Fruit fly (Drosophila melanogaster) whole organism, embryonic: ENCODE data around the gene Fgop2.

Experiments
- BEAF-32 ChIP-seq: fragments of 200-800 bp; sonication (Bioruptor generic); optimal IDR thresholded peaks from 3 replicates; lab custom pipeline; 2017; ENCODE audit warnings: missing biosample characterization, missing genetic modification characterization, mild to moderate bottlenecking, moderate library complexity, missing genetic modification reagents
- BtbVII ChIP-seq: fragments of 200-800 bp; sonication (Bioruptor generic); optimal IDR thresholded peaks from 3 replicates; lab custom pipeline; 2017; ENCODE audit warnings: missing biosample characterization, mild to moderate bottlenecking, missing genetic modification characterization
- CG10267 ChIP-seq: fragments of 200-800 bp; sonication (Bioruptor generic); optimal IDR thresholded peaks from 2 replicates; lab custom pipeline; 2018; ENCODE audit warnings: missing biosample characterization, mild to moderate bottlenecking, missing genetic modification characterization, moderate library complexity
- CG10321 ChIP-seq: fragments of 200-800 bp; sonication (Bioruptor generic); IDR thresholded peaks from 2 replicates; pipeline ENCODE4 v1.3.6; 2022; ENCODE audit warnings: missing biosample characterization, missing genetic modification characterization
- CG12104 ChIP-seq: fragments of 200-800 bp; sonication (Bioruptor generic); optimal IDR thresholded peaks from 3 replicates; lab custom pipeline; 2016; ENCODE audit warnings: missing biosample characterization, missing genetic modification characterization
- CG12942 ChIP-seq: fragments of 200-800 bp; sonication (Bioruptor generic); optimal IDR thresholded peaks from 3 replicates; lab custom pipeline; 2016; ENCODE audit warnings: missing biosample characterization, missing genetic modification characterization
- CG15011 ChIP-seq: fragments of 200-800 bp; sonication (Bioruptor generic); optimal IDR thresholded peaks from 3 replicates; lab custom pipeline; 2018; ENCODE audit warnings: missing biosample characterization, mild to moderate bottlenecking, missing genetic modification characterization
- CG15479 ChIP-seq: fragments of 200-800 bp; sonication (Bioruptor generic); optimal IDR thresholded peaks from 3 replicates; lab custom pipeline; 2019; ENCODE audit warnings: missing biosample characterization, mild to moderate bottlenecking, missing genetic modification characterization, moderate library complexity
- CG1602 ChIP-seq: fragments of 200-800 bp; sonication (Bioruptor generic); optimal IDR thresholded peaks from 3 replicates; lab custom pipeline; 2016; ENCODE audit warnings: missing biosample characterization, missing genetic modification characterization
- CG17912 ChIP-seq: fragments of 200-800 bp; sonication (Bioruptor generic); optimal IDR thresholded peaks from 2 replicates; lab custom pipeline; 2018; ENCODE audit warnings: missing biosample characterization, mild to moderate bottlenecking, missing genetic modification characterization
- CG1792 ChIP-seq: fragments of 200-800 bp; sonication (Bioruptor generic); optimal IDR thresholded peaks from 2 replicates; lab custom pipeline; 2016; ENCODE audit warnings: missing biosample characterization, missing genetic modification characterization
- CG18011 ChIP-seq: fragments of 200-800 bp; sonication (Bioruptor generic); optimal IDR thresholded peaks from 2 replicates; lab custom pipeline; 2017; ENCODE audit warnings: missing biosample characterization, missing genetic modification characterization, mild to moderate bottlenecking, moderate library complexity, missing genotype
- CG1832 ChIP-seq: fragments of 200-800 bp; sonication (Bioruptor generic); optimal IDR thresholded peaks from 2 replicates; lab custom pipeline; 2017; ENCODE audit warnings: missing biosample characterization, mild to moderate bottlenecking, missing genetic modification characterization, inconsistent platforms
- CG2129 ChIP-seq: fragments of 200-800 bp; sonication (Bioruptor generic); IDR thresholded peaks from 2 replicates; pipeline ENCODE4 v1.3.6; 2022; ENCODE audit warnings: missing biosample characterization, missing genetic modification characterization; ENCODE audit not compliant: partially characterized antibody
- CG6791 ChIP-seq: fragments of 200-800 bp; sonication (Bioruptor generic); IDR thresholded peaks from 3 replicates; pipeline ENCODE4 v1.3.6; 2022; ENCODE audit warnings: missing biosample characterization, missing genetic modification characterization; ENCODE audit not compliant: partially characterized antibody
- CG8290 ChIP-seq, 3 experiments: fragments of 200-800 bp; sonication (Bioruptor generic); optimal IDR thresholded peaks; 2 replicates each; lab custom pipeline; 2016 to 2019; ENCODE audit warnings: missing biosample characterization in 3 of 3, missing genetic modification characterization in 3 of 3, mild to moderate bottlenecking in 2 of 3, moderate library complexity in 1 of 3
- CG8478 ChIP-seq: fragments of >200 bp; optimal IDR thresholded peaks from 2 replicates; lab custom pipeline; 2018
- CG8924 ChIP-seq: fragments of 200-800 bp; optimal IDR thresholded peaks from 3 replicates; lab custom pipeline; 2019; ENCODE audit warnings: missing biosample characterization, mild to moderate bottlenecking, missing genetic modification characterization, moderate library complexity
- MBD-R2 ChIP-seq: fragments of 200-800 bp; sonication (Bioruptor generic); IDR thresholded peaks from 2 replicates; pipeline ENCODE4 v1.3.6; 2022; ENCODE audit warnings: missing biosample characterization, missing genetic modification characterization
- Oli ChIP-seq: fragments of 200-800 bp; sonication (Bioruptor generic); optimal IDR thresholded peaks from 2 replicates; lab custom pipeline; 2018; ENCODE audit warnings: missing biosample characterization, mild to moderate bottlenecking, missing genetic modification characterization, moderate library complexity
- Opbp ChIP-seq: fragments of 200-800 bp; sonication (Bioruptor generic); IDR thresholded peaks from 3 replicates; pipeline ENCODE4 v1.3.6; 2022; ENCODE audit warnings: missing biosample characterization, missing genetic modification characterization; ENCODE audit not compliant: partially characterized antibody
- Ravus ChIP-seq: fragments of 200-800 bp; sonication (Bioruptor generic); IDR thresholded peaks from 2 replicates; pipeline ENCODE4 v1.3.6; 2022; ENCODE audit warnings: missing biosample characterization, missing genetic modification characterization
- Sin3A ChIP-seq: fragments of >200 bp; optimal IDR thresholded peaks from 2 replicates; lab custom pipeline; 2018
- Sry-β ChIP-seq: fragments of 200-800 bp; sonication (Bioruptor generic); optimal IDR thresholded peaks from 2 replicates; lab custom pipeline; 2018; ENCODE audit warnings: missing biosample characterization, mild to moderate bottlenecking, missing genetic modification characterization, moderate library complexity
- Sry-δ ChIP-seq: fragments of 200-800 bp; sonication (Bioruptor generic); optimal IDR thresholded peaks from 2 replicates; lab custom pipeline; 2016; ENCODE audit warnings: missing biosample characterization, missing genetic modification characterization
- Xrp1 ChIP-seq: fragments of 200-800 bp; sonication (Bioruptor generic); IDR thresholded peaks from 2 replicates; pipeline ENCODE4 v1.3.6; 2022; ENCODE audit warnings: missing biosample characterization, missing genetic modification characterization
- ac ChIP-seq: fragments of 200-800 bp; sonication (Bioruptor generic); optimal IDR thresholded peaks from 3 replicates; lab custom pipeline; 2017; ENCODE audit warnings: missing biosample characterization, mild to moderate bottlenecking, missing genetic modification characterization
- ato ChIP-seq: fragments of 200-800 bp; sonication (Bioruptor generic); IDR thresholded peaks from 2 replicates; pipeline ENCODE4 v1.3.6; 2022; ENCODE audit warnings: missing biosample characterization, missing genetic modification characterization; ENCODE audit not compliant: partially characterized antibody
- bsh ChIP-seq, 2 experiments: fragments of 200-800 bp; sonication (Bioruptor generic); optimal IDR thresholded peaks; 2 replicates each; lab custom pipeline; 2017 to 2018; ENCODE audit warnings: mild to moderate bottlenecking in 2 of 2, missing biosample characterization in 2 of 2, missing genetic modification characterization in 2 of 2, moderate library complexity in 1 of 2
- cg ChIP-seq: fragments of 200-800 bp; sonication (Bioruptor generic); optimal IDR thresholded peaks from 3 replicates; lab custom pipeline; 2019; ENCODE audit warnings: missing biosample characterization, mild to moderate bottlenecking, missing genetic modification characterization, moderate library complexity
- chm ChIP-seq: fragments of 200-800 bp; sonication (Bioruptor generic); IDR thresholded peaks from 2 replicates; pipeline ENCODE4 v1.3.6; 2022; ENCODE audit warnings: missing biosample characterization, missing genetic modification characterization
- croc ChIP-seq: fragments of 200-800 bp; sonication (Bioruptor generic); conservative IDR thresholded peaks from 3 replicates; pipeline ENCODE4 v1.3.6; 2022; ENCODE audit warnings: missing biosample characterization, missing genetic modification characterization
- hbn ChIP-seq: fragments of 200-800 bp; sonication (Bioruptor generic); IDR thresholded peaks from 2 replicates; pipeline ENCODE4 v1.3.6; 2022; ENCODE audit warnings: missing biosample characterization, missing genetic modification characterization; ENCODE audit not compliant: partially characterized antibody
- ranshi ChIP-seq: fragments of 200-800 bp; sonication (Bioruptor generic); IDR thresholded peaks from 2 replicates; pipeline ENCODE4 v1.3.6; 2022; ENCODE audit warnings: missing biosample characterization, missing genetic modification characterization
- row ChIP-seq: fragments of 200-800 bp; sonication (Bioruptor generic); IDR thresholded peaks from 3 replicates; pipeline ENCODE4 v1.3.6; 2022; ENCODE audit warnings: missing biosample characterization, missing genetic modification characterization
- tll ChIP-seq, 2 experiments: fragments of 200-800 bp in 1 of 2; fragments of >200 bp in 1 of 2; sonication (Bioruptor generic) in 1 of 2; optimal IDR thresholded peaks; 2 replicates each; lab custom pipeline; 2017 to 2019; ENCODE audit warnings: missing biosample characterization in 2 of 2, missing genetic modification characterization in 2 of 2, mild to moderate bottlenecking in 1 of 2, moderate library complexity in 1 of 2
- vvl ChIP-seq: fragments of 200-800 bp; sonication (Bioruptor generic); IDR thresholded peaks from 2 replicates; pipeline ENCODE4 v1.3.6; 2022; ENCODE audit warnings: missing biosample characterization, missing genetic modification characterization
- z ChIP-seq: fragments of 200-800 bp; sonication (Bioruptor generic); IDR thresholded peaks from 3 replicates; pipeline ENCODE4 v1.3.6; 2022; ENCODE audit warnings: missing biosample characterization, missing genetic modification characterization
- zen ChIP-seq: fragments of 200-800 bp; sonication (Bioruptor generic); optimal IDR thresholded peaks from 3 replicates; lab custom pipeline; 2018; ENCODE audit warnings: missing biosample characterization, mild to moderate bottlenecking, missing genetic modification characterization, moderate library complexity

Gene Fgop2

dm6 chr2L:6939698-6940097 lies 5.4 kb downstream of the Fgop2 start (continued):
- TF ChIP-seq row (0 out of 3 replicates have a peak, but pooled peaks have one; percentile 6), CG10321 (GFP tag; lab: Robert Waterston, UW) (peak; percentile 88), hbn (GFP tag; lab: Robert Waterston, UW) (no peak), CG8924 (tag; lab: Kevin White, UChicago) (peak; percentile 16), Opbp (peak; percentile 46; the same call in 1 of the 3 replicates), Sry-β (GFP tag; lab: Kevin White, UChicago) (peak; percentile 50), CG2129 (no peak), ato (no peak), bsh (GFP tag; optimal IDR thresholded peaks at IDR 0.05; lab: Kevin White, UChicago) (no peak), CG1602 (no peak), CG6791 (GFP tag; lab: Robert Waterston, UW) (no peak), Oli (no peak), Sin3A (lab: Kevin White, UChicago) (no peak), ac (GFP tag; lab: Kevin White, UChicago) (peak; percentile 24), cg (GFP tag; lab: Kevin White, UChicago) (peak; percentile 39), CG12104 (GFP tag; lab: Kevin White, UChicago) (no peak), BtbVII (GFP tag; lab: Kevin White, UChicago) (no peak), croc (GFP tag; lab: Robert Waterston, UW) (no peak), tll (GFP tag; optimal IDR thresholded peaks at IDR 0.05; lab: Kevin White, UChicago) (peak; percentile 1 to 17), CG18011 (GFP tag; lab: Kevin White, UChicago) (no peak), CG17912 (GFP tag; lab: Kevin White, UChicago) (no peak), vvl (peak; percentile 18; the same call in 1 of the 2 replicates), Xrp1 (GFP tag; lab: Robert Waterston, UW) (no peak), z (GFP tag; lab: Robert Waterston, UW) (0 out of 3 replicates have a peak, but pooled peaks have one; percentile 46), CG8478 (lab: Kevin White, UChicago) (peak; percentile 75), Sry-δ (GFP tag; lab: Kevin White, UChicago) (peak; percentile 51), ranshi (GFP tag; lab: Robert Waterston, UW) (no peak), CG15479 (GFP tag; lab: Kevin White, UChicago) (peak; percentile 49), BEAF-32 (peak; percentile 9), zen (tag; lab: Kevin White, UChicago) (peak; percentile 60), CG12942 (no peak), CG1832 (GFP tag; lab: Kevin White, UChicago) (peak; percentile 76), chm (0 out of 2 replicates have a peak, but pooled peaks have one; percentile 44)
- TF ChIP-seq, all 482 proteins: peak for 23

dm6 chr2L:6931821-6932220 lies 13.3 kb downstream of the Fgop2 start, which contains the start of gene CG43232:
Gene CG43232, plus strand, starts transcription at chr2L:6932121.
- TF ChIP-seq Sry-δ (GFP tag; lab: Kevin White, UChicago) (no peak), CG1602 (no peak), Ravus (GFP tag; lab: Robert Waterston, UW) (no peak), CG1792 (no peak), CG15011 (no peak), CG8290 (GFP tag; optimal IDR thresholded peaks at IDR 0.05; lab: Kevin White, UChicago) (no peak), CG8290 (tag; optimal IDR thresholded peaks at IDR 0.05; lab: Kevin White, UChicago) (no peak), MBD-R2 (GFP tag; lab: Robert Waterston, UW) (no peak), CG10267 (tag; lab: Kevin White, UChicago) (no peak)
